Worm (Caenorhabditis elegans) whole organism, early embryonic: ENCODE results near the gene lin-24.

Source experiments
- B0310.2 ChIP-seq: sonication (generic microtip); optimal IDR thresholded peaks from 2 replicates; lab custom pipeline; 2016; ENCODE audit warnings: mild to moderate bottlenecking, missing genetic modification characterization, missing compliant biosample characterization
- aly-1 ChIP-seq: sonication (generic microtip); optimal IDR thresholded peaks from 2 replicates; lab custom pipeline; 2016; ENCODE audit warnings: missing genetic modification characterization, missing compliant biosample characterization
- ama-1 ChIP-seq: fragments of 150-350 bp; optimal IDR thresholded peaks from 2 replicates; lab custom pipeline; 2014
- ceh-13 ChIP-seq: fragments of 200-800 bp; sonication (Bioruptor generic); optimal IDR thresholded peaks from 2 replicates; lab custom pipeline; 2018; ENCODE audit warnings: mild to moderate bottlenecking, missing genetic modification characterization, missing compliant biosample characterization
- ceh-36 ChIP-seq: sonication (generic microtip); optimal IDR thresholded peaks from 2 replicates; lab custom pipeline; 2016; ENCODE audit warnings: missing genetic modification characterization, inconsistent platforms, missing compliant biosample characterization
- ets-7 ChIP-seq: sonication (generic microtip); optimal IDR thresholded peaks from 2 replicates; lab custom pipeline; 2016; ENCODE audit warnings: missing genotype, missing genetic modification characterization, missing compliant biosample characterization
- flt-1 ChIP-seq: fragments of 200-800 bp; sonication (Bioruptor generic); IDR thresholded peaks from 2 replicates; pipeline ENCODE4 v1.3.6; 2022; ENCODE audit warnings: missing genetic modification characterization, missing compliant biosample characterization
- hmbx-1 ChIP-seq: sonication (generic microtip); optimal IDR thresholded peaks from 2 replicates; lab custom pipeline; 2016; ENCODE audit warnings: mild to moderate bottlenecking, missing genetic modification characterization, missing compliant biosample characterization
- pes-1 ChIP-seq: fragments of 200-800 bp; sonication (Bioruptor generic); IDR thresholded peaks from 2 replicates; pipeline ENCODE4 v1.3.6; 2022; ENCODE audit warnings: missing genetic modification reagents, missing genetic modification characterization, missing compliant biosample characterization
- scrt-1 ChIP-seq: fragments of 200-800 bp; sonication (Bioruptor generic); IDR thresholded peaks from 2 replicates; pipeline ENCODE4 v1.3.6; 2022; ENCODE audit warnings: missing genetic modification characterization, missing compliant biosample characterization
- sea-1 ChIP-seq: fragments of 200-800 bp; sonication (Bioruptor generic); conservative IDR thresholded peaks from 2 replicates; pipeline ENCODE4 v1.3.6; 2022; ENCODE audit warnings: missing genetic modification characterization, missing compliant biosample characterization
- tbx-11 ChIP-seq: fragments of 200-800 bp; sonication (Bioruptor generic); IDR thresholded peaks from 2 replicates; pipeline ENCODE4 v1.3.6; 2022; ENCODE audit warnings: missing genetic modification characterization, missing compliant biosample characterization
- tbx-37 ChIP-seq: fragments of 200-800 bp; sonication (Bioruptor generic); conservative IDR thresholded peaks from 2 replicates; pipeline ENCODE4 v1.3.6; 2022; ENCODE audit warnings: missing genetic modification reagents, missing genetic modification characterization, missing compliant biosample characterization
- tra-4 ChIP-seq: sonication (generic microtip); optimal IDR thresholded peaks from 2 replicates; lab custom pipeline; 2017; ENCODE audit warnings: missing genetic modification characterization, missing compliant biosample characterization

DNA sequence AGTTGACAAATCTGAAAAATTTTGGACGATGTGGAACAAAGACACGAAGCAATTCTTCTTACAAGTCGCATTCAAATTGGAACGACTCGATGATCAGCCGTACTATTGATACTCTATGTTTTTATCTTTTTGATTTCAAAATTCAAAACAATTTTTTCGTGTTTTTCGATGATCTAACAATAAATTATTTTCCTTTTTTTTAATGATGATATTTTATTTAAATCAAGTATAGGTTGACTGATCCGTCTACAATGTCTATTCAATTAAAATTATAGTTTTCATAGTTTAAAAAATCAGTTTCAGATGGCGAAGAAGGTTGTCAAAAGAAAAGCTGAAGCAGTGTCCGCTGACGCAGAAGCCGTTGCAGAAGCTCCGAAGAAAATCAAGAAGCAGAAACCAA lies 44.2 kb upstream of the lin-24 start, which contains the start of gene rbm-34:
- TF ChIP-seq flt-1: no peak
- TF ChIP-seq ama-1 (lab: Kevin White, UChicago): no peak
- no peak for TF ChIP-seq ceh-13
- no peak for TF ChIP-seq scrt-1 (GFP tag; lab: Robert Waterston, UW)
- TF ChIP-seq sea-1 (GFP tag; lab: Robert Waterston, UW): no peak
- TF ChIP-seq pes-1 (GFP tag; lab: Robert Waterston, UW): no peak
- TF ChIP-seq aly-1 (tag; lab: Kevin White, UChicago): no peak
- TF ChIP-seq B0310.2 (tag; lab: Kevin White, UChicago): no peak
- TF ChIP-seq ceh-36 (tag; lab: Kevin White, UChicago): no peak
- no peak for TF ChIP-seq hmbx-1 (tag; lab: Kevin White, UChicago)
- TF ChIP-seq tra-4 (tag; lab: Kevin White, UChicago): no peak
- TF ChIP-seq tbx-37 (GFP tag; lab: Robert Waterston, UW): no peak
- TF ChIP-seq tbx-11 (GFP tag; lab: Robert Waterston, UW): no peak
- TF ChIP-seq ets-7: no peak
